Worm (Caenorhabditis elegans) whole organism, L1 larva: Measurements from ENCODE around the gene srpa-72.

Experiments used
- aly-2 ChIP-seq: fragments of 150-350 bp; optimal IDR thresholded peaks from 2 replicates; lab custom pipeline; 2014; ENCODE audit warnings: missing biosample characterization, missing genetic modification characterization
- efl-1 ChIP-seq, 4 experiments: fragments of 150-350 bp; optimal IDR thresholded peaks in 3 of 4; peaks in 1 of 4; 1 replicate in 1 of 4; 2 replicates in 3 of 4; lab custom pipeline; 2014; ENCODE audit warnings: missing biosample characterization in 2 of 4, missing genetic modification characterization in 2 of 4, missing genetic modification reagents in 2 of 4
- fkh-10 ChIP-seq: sonication (generic microtip); optimal IDR thresholded peaks from 2 replicates; lab custom pipeline; 2017; ENCODE audit warnings: missing biosample characterization, missing genetic modification reagents, missing genetic modification characterization
- fos-1 ChIP-seq: fragments of 150-350 bp; optimal IDR thresholded peaks from 2 replicates; lab custom pipeline; 2014; ENCODE audit warnings: missing biosample characterization, missing genetic modification characterization
- lsy-2 ChIP-seq, 2 experiments: fragments of 150-350 bp; optimal IDR thresholded peaks; 2 replicates each; lab custom pipeline; 2014; ENCODE audit warnings: missing biosample characterization in 2 of 2, missing genetic modification characterization in 2 of 2
- mab-9 ChIP-seq: fragments of 200-800 bp; sonication (Bioruptor generic); IDR thresholded peaks from 2 replicates; pipeline ENCODE4 v1.3.6; 2022; ENCODE audit warnings: missing genetic modification reagents, missing genetic modification characterization, missing compliant biosample characterization
- mep-1 ChIP-seq: fragments of 150-350 bp; optimal IDR thresholded peaks from 2 replicates; lab custom pipeline; 2014; ENCODE audit warnings: missing biosample characterization, missing genetic modification characterization
- unc-130 ChIP-seq: fragments of 150-350 bp; optimal IDR thresholded peaks from 2 replicates; lab custom pipeline; 2017; ENCODE audit warnings: missing biosample characterization, missing genetic modification characterization, inconsistent platforms
- unc-86 ChIP-seq: sonication (generic microtip); optimal IDR thresholded peaks from 2 replicates; lab custom pipeline; 2016; ENCODE audit warnings: missing genetic modification characterization, missing compliant biosample characterization
- unc-98 ChIP-seq: fragments of 200-800 bp; sonication (Bioruptor generic); IDR thresholded peaks from 2 replicates; pipeline ENCODE4 v1.3.6; 2022; ENCODE audit warnings: missing genetic modification characterization, missing compliant biosample characterization

DNA sequence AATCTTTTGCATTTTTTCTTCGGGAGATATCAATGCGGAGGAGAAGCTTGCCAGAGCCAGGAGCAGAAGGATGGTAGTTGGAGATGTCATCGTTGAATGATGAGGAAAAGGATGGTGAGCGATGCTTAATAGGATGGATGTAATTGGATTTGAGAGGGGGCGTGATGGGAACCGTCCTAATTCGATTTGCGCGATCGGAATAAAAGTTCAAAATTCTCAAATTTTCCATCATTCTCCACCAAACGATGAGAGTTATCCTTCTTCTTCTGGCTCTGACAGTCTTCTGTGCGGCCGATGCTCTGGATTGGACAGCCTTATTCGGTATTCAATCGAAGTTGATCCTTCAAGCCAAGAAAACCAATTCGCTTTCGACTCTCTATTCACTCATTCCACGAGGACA lies 36.9 kb downstream of the srpa-72 start, which contains the start of the genes K12H6.4 and K12H6.9:
- no peak for TF ChIP-seq unc-86 (tag; lab: Kevin White, UChicago)
- no peak for TF ChIP-seq lsy-2 (tag; optimal IDR thresholded peaks at IDR 0.05; lab: Kevin White, UChicago)
- TF ChIP-seq efl-1 (optimal IDR thresholded peaks at IDR 0.05; lab: Kevin White, UChicago) = no peak
- TF ChIP-seq efl-1 (GFP tag; optimal IDR thresholded peaks at IDR 0.05 in 1 of 2; lab: Kevin White, UChicago) = no peak
- TF ChIP-seq fkh-10 (GFP tag; lab: Kevin White, UChicago) = no peak
- TF ChIP-seq mep-1 (tag; lab: Kevin White, UChicago) = no peak
- TF ChIP-seq fos-1 (tag; lab: Kevin White, UChicago) = no peak
- TF ChIP-seq mab-9 (GFP tag; lab: Robert Waterston, UW) = no peak
- TF ChIP-seq aly-2 (tag; lab: Kevin White, UChicago) = no peak
- TF ChIP-seq unc-98 (GFP tag; lab: Robert Waterston, UW) = no peak
- TF ChIP-seq unc-130 (tag; lab: Kevin White, UChicago) = no peak
